Fruit fly (Drosophila melanogaster) whole organism, embryonic: ENCODE results near the gene Mbs.

ENCODE experiments used
- Awh ChIP-seq: fragments of 200-800 bp; sonication (Bioruptor generic); IDR thresholded peaks from 2 replicates; pipeline ENCODE4, ENCODE4 v1.3.6; 2022; ENCODE audit warnings: missing biosample characterization, missing genetic modification characterization
- CG10267 ChIP-seq: fragments of 200-800 bp; sonication (Bioruptor generic); optimal IDR thresholded peaks from 2 replicates; lab custom pipeline; 2018; ENCODE audit warnings: missing biosample characterization, mild to moderate bottlenecking, missing genetic modification characterization, moderate library complexity
- CG10543 ChIP-seq: fragments of 200-800 bp; sonication (Bioruptor generic); optimal IDR thresholded peaks from 3 replicates; lab custom pipeline; 2017; ENCODE audit warnings: missing biosample characterization, mild to moderate bottlenecking, missing genetic modification characterization, moderate library complexity
- CG11456 ChIP-seq: fragments of 200-800 bp; sonication (Bioruptor generic); IDR thresholded peaks from 3 replicates; pipeline ENCODE4 v1.3.6; 2022; ENCODE audit warnings: missing biosample characterization, missing genetic modification characterization
- CG12744 ChIP-seq: fragments of 200-800 bp; sonication (Bioruptor generic); optimal IDR thresholded peaks from 2 replicates; lab custom pipeline; 2016; ENCODE audit warnings: missing biosample characterization, missing genetic modification characterization
- CG12942 ChIP-seq: fragments of 200-800 bp; sonication (Bioruptor generic); optimal IDR thresholded peaks from 3 replicates; lab custom pipeline; 2016; ENCODE audit warnings: missing biosample characterization, missing genetic modification characterization
- CG15514 ChIP-seq: fragments of 200-800 bp; sonication (Bioruptor generic); optimal IDR thresholded peaks from 3 replicates; lab custom pipeline; 2017; ENCODE audit warnings: missing biosample characterization, missing genetic modification characterization, mild to moderate bottlenecking, moderate library complexity, missing genetic modification reagents
- CG17361 ChIP-seq: fragments of 200-800 bp; sonication (Bioruptor generic); IDR thresholded peaks from 3 replicates; pipeline ENCODE4 v1.3.6; 2022; ENCODE audit warnings: missing biosample characterization, missing genetic modification characterization
- CG17829 ChIP-seq: fragments of 200-800 bp; optimal IDR thresholded peaks from 2 replicates; lab custom pipeline; 2019; ENCODE audit warnings: missing biosample characterization, mild to moderate bottlenecking, missing genetic modification characterization, moderate library complexity
- CG18262 ChIP-seq: fragments of 200-800 bp; optimal IDR thresholded peaks from 3 replicates; lab custom pipeline; 2019; ENCODE audit warnings: missing biosample characterization, mild to moderate bottlenecking, missing genetic modification characterization, moderate library complexity
- CG2712 ChIP-seq: fragments of 200-800 bp; optimal IDR thresholded peaks from 3 replicates; lab custom pipeline; 2019; ENCODE audit warnings: missing biosample characterization, mild to moderate bottlenecking, missing genetic modification characterization, moderate library complexity
- CG30431 ChIP-seq: fragments of 200-800 bp; sonication (Bioruptor generic); optimal IDR thresholded peaks from 2 replicates; lab custom pipeline; 2017; ENCODE audit warnings: missing biosample characterization, missing genetic modification characterization
- CG32767 ChIP-seq: fragments of 200-800 bp; sonication (Bioruptor generic); IDR thresholded peaks from 2 replicates; pipeline ENCODE4 v1.3.6; 2022; ENCODE audit warnings: missing biosample characterization, missing genetic modification characterization
- CG4360 ChIP-seq: fragments of 200-800 bp; sonication (Bioruptor generic); IDR thresholded peaks from 2 replicates; pipeline ENCODE4 v1.3.6; 2022; ENCODE audit warnings: missing biosample characterization, missing genetic modification characterization
- CG6175 ChIP-seq: fragments of 200-800 bp; sonication (Bioruptor generic); IDR thresholded peaks from 3 replicates; pipeline ENCODE4 v1.3.6; 2022; ENCODE audit warnings: missing biosample characterization, missing genetic modification characterization
- D ChIP-seq, 2 experiments: fragments of 200-800 bp in 1 of 2; fragments of >200 bp in 1 of 2; sonication (Bioruptor generic) in 1 of 2; optimal IDR thresholded peaks; 2 replicates in 1 of 2; 3 replicates in 1 of 2; lab custom pipeline; 2017; ENCODE audit warnings: mild to moderate bottlenecking in 1 of 2, missing biosample characterization in 1 of 2, missing genetic modification characterization in 1 of 2, missing genetic modification reagents in 1 of 2
- D19A ChIP-seq: fragments of 200-800 bp; optimal IDR thresholded peaks from 3 replicates; lab custom pipeline; 2019; ENCODE audit warnings: missing biosample characterization, mild to moderate bottlenecking, missing genetic modification characterization, moderate library complexity
- Ets65A ChIP-seq: fragments of 200-800 bp; sonication (Bioruptor generic); peaks from one replicate; lab custom pipeline; 2016; ENCODE audit warnings: missing biosample characterization, missing genetic modification characterization
- Fer1 ChIP-seq: fragments of 200-800 bp; sonication (Bioruptor generic); optimal IDR thresholded peaks from 2 replicates; lab custom pipeline; 2017; ENCODE audit warnings: missing biosample characterization, mild to moderate bottlenecking, missing genetic modification characterization
- H2.0 ChIP-seq: fragments of 200-800 bp; sonication (Bioruptor generic); IDR thresholded peaks from 2 replicates; pipeline ENCODE4 v1.3.6; 2022; ENCODE audit warnings: missing biosample characterization, missing genetic modification characterization
- Hr39 ChIP-seq: fragments of >200 bp; optimal IDR thresholded peaks from 2 replicates; lab custom pipeline; 2017
- Meics ChIP-seq: fragments of 200-800 bp; sonication (Bioruptor generic); optimal IDR thresholded peaks from 2 replicates; lab custom pipeline; 2017; ENCODE audit warnings: missing biosample characterization, mild to moderate bottlenecking, missing genetic modification characterization
- NC2α ChIP-seq: fragments of 200-800 bp; sonication (Bioruptor generic); optimal IDR thresholded peaks from 2 replicates; lab custom pipeline; 2016; ENCODE audit warnings: missing biosample characterization, missing genetic modification characterization
- Oaz ChIP-seq: fragments of 200-800 bp; sonication (Bioruptor generic); IDR thresholded peaks from 2 replicates; pipeline ENCODE4 v1.3.6; 2022; ENCODE audit warnings: missing biosample characterization, missing genetic modification characterization
- Stat92E ChIP-seq, 3 experiments: fragments of >200 bp in 2 of 3; fragments of 200-800 bp in 1 of 3; sonication (Bioruptor generic) in 1 of 3; optimal IDR thresholded peaks; 2 replicates each; lab custom pipeline; 2017 to 2019; ENCODE audit warnings: missing biosample characterization in 3 of 3, missing genetic modification characterization in 3 of 3, mild to moderate bottlenecking in 1 of 3, moderate library complexity in 1 of 3
- aop ChIP-seq: fragments of 200-800 bp; sonication (Bioruptor generic); IDR thresholded peaks from 2 replicates; pipeline ENCODE4 v1.3.6; 2022; ENCODE audit warnings: missing biosample characterization, missing genetic modification characterization
- bab2 ChIP-seq: fragments of 200-800 bp; sonication (Bioruptor generic); optimal IDR thresholded peaks from 2 replicates; lab custom pipeline; 2016; ENCODE audit warnings: missing biosample characterization, missing genetic modification characterization
- chn ChIP-seq: fragments of 200-800 bp; sonication (Bioruptor generic); optimal IDR thresholded peaks from 2 replicates; lab custom pipeline; 2016; ENCODE audit warnings: missing biosample characterization, missing genetic modification characterization
- dmrt11E ChIP-seq: fragments of 200-800 bp; sonication (Bioruptor generic); optimal IDR thresholded peaks from 3 replicates; lab custom pipeline; 2018; ENCODE audit warnings: missing biosample characterization, mild to moderate bottlenecking, missing genetic modification characterization, moderate library complexity
- dysf ChIP-seq: fragments of 200-800 bp; sonication (Bioruptor generic); IDR thresholded peaks from 3 replicates; pipeline ENCODE4 v1.3.6; 2022; ENCODE audit warnings: missing biosample characterization, missing genetic modification characterization
- ftz-f1 ChIP-seq: fragments of 200-800 bp; sonication (Bioruptor generic); optimal IDR thresholded peaks from 2 replicates; lab custom pipeline; 2016; ENCODE audit warnings: missing biosample characterization, missing genetic modification characterization
- lola ChIP-seq, 3 experiments: fragments of >200 bp in 2 of 3; fragments of 200-800 bp in 1 of 3; sonication (Bioruptor generic) in 1 of 3; optimal IDR thresholded peaks; 2 replicates each; lab custom pipeline; 2017 to 2019; ENCODE audit warnings: missing biosample characterization in 3 of 3, missing genetic modification characterization in 3 of 3, mild to moderate bottlenecking in 1 of 3, moderate library complexity in 1 of 3
- pan ChIP-seq, 4 experiments: fragments of >200 bp in 3 of 4; fragments of 200-800 bp in 1 of 4; sonication (Bioruptor generic) in 1 of 4; optimal IDR thresholded peaks in 3 of 4; IDR thresholded peaks in 1 of 4; 2 replicates each; pipeline versions ENCODE4 v1.3.6 to Lab custom; 2017 to 2022; ENCODE audit warnings: missing biosample characterization in 2 of 4, missing genetic modification characterization in 2 of 4, mixed read lengths in 1 of 4
- prd ChIP-seq, 3 experiments: fragments of >200 bp in 2 of 3; fragments of 200-800 bp in 1 of 3; sonication (Bioruptor generic) in 1 of 3; optimal IDR thresholded peaks in 2 of 3; IDR thresholded peaks in 1 of 3; 2 replicates in 2 of 3; 3 replicates in 1 of 3; pipeline versions ENCODE4 v1.3.6 to Lab custom; 2017 to 2022; ENCODE audit warnings: missing biosample characterization in 1 of 3, missing genetic modification characterization in 1 of 3
- sens-2 ChIP-seq: fragments of 200-800 bp; sonication (Bioruptor generic); IDR thresholded peaks from 2 replicates; pipeline ENCODE4 v1.3.6; 2022; ENCODE audit warnings: missing biosample characterization, missing genetic modification characterization
- sna ChIP-seq: fragments of 200-800 bp; sonication (Bioruptor generic); IDR thresholded peaks from 2 replicates; pipeline ENCODE4 v1.3.6; 2022; ENCODE audit warnings: missing biosample characterization, missing genetic modification characterization; ENCODE audit not compliant: partially characterized antibody
- tio ChIP-seq: fragments of 200-800 bp; sonication (Bioruptor generic); optimal IDR thresholded peaks from 2 replicates; lab custom pipeline; 2017; ENCODE audit warnings: missing biosample characterization, missing genetic modification characterization, inconsistent platforms
- zen ChIP-seq: fragments of 200-800 bp; sonication (Bioruptor generic); optimal IDR thresholded peaks from 3 replicates; lab custom pipeline; 2018; ENCODE audit warnings: missing biosample characterization, mild to moderate bottlenecking, missing genetic modification characterization, moderate library complexity

The Mbs gene

DNA sequence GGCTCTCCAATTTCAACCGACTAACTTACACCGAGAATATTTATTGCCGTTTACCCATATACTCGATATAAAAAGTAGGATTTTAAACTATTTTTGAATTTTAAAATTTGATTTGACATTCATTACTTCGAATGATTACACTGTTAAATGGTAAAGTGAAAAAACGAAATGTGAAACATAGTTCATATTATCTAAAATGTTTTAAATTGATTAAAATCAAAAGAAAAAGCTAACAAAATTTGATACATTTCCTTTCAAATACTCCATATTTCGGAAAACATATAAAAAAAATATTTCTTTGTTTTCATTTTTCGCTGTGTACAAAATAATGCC, 33.5 kb upstream of the Mbs start (continued):
- peak; percentile 10 for TF ChIP-seq D19A
- TF ChIP-seq CG17361 (GFP tag; lab: Robert Waterston, UW), result 0 out of 3 replicates have a peak, but pooled peaks have one; percentile 26
- TF ChIP-seq sna (GFP tag; lab: Robert Waterston, UW), result no peak
- no peak for TF ChIP-seq ftz-f1
- TF ChIP-seq aop, result no peak
- TF ChIP-seq CG32767 (GFP tag; lab: Robert Waterston, UW), result no peak
- TF ChIP-seq CG10267, result peak; percentile 43
- TF ChIP-seq CG12942 (GFP tag; lab: Kevin White, UChicago), result no peak
- peak; percentile 52 for TF ChIP-seq CG18262 (tag; lab: Kevin White, UChicago)
- TF ChIP-seq zen (tag; lab: Kevin White, UChicago), result peak; percentile 55
- peak; percentile 38 for TF ChIP-seq CG2712
- TF ChIP-seq sens-2, result no peak

DNA sequence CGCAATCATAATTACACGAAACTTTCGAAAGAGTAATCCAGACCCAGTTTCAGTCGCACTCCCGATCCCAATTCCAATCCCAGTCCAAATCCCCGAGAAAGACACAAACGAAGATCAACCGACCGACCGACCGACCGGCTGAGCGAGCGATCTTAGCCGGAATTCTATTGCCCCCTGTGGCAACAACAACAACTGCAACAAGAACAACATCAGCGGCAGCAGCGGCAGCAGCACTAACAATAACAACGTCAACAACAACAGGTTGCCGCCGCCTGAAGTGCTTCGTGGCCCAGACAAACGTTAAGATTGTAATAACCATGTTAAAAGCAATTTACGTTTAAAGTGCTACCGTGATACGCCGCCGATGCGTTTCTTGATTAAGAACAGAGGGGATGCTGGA, 33.0 kb upstream of the Mbs start:
- TF ChIP-seq CG4360 (GFP tag; lab: Robert Waterston, UW) (peak; percentile 91), NC2α (GFP tag; lab: Kevin White, UChicago) (no peak), zen (tag; lab: Kevin White, UChicago) (peak; percentile 40), prd (optimal IDR thresholded peaks at IDR 0.05; lab: Kevin White, UChicago) (no peak), prd (GFP tag; IDR thresholded peaks at IDR 0.05; lab: Robert Waterston, UW) (peak; percentile 48; the same call in 1 of the 3 replicates), D (optimal IDR thresholded peaks at IDR 0.05; lab: Kevin White, UChicago) (peak; percentile 59), D (GFP tag; optimal IDR thresholded peaks at IDR 0.05; lab: Kevin White, UChicago) (no peak), Stat92E (GFP tag; optimal IDR thresholded peaks at IDR 0.05; lab: Kevin White, UChicago) (peak in 1 of 3 experiments; percentile 17), H2.0 (GFP tag; lab: Robert Waterston, UW) (no peak)

DNA sequence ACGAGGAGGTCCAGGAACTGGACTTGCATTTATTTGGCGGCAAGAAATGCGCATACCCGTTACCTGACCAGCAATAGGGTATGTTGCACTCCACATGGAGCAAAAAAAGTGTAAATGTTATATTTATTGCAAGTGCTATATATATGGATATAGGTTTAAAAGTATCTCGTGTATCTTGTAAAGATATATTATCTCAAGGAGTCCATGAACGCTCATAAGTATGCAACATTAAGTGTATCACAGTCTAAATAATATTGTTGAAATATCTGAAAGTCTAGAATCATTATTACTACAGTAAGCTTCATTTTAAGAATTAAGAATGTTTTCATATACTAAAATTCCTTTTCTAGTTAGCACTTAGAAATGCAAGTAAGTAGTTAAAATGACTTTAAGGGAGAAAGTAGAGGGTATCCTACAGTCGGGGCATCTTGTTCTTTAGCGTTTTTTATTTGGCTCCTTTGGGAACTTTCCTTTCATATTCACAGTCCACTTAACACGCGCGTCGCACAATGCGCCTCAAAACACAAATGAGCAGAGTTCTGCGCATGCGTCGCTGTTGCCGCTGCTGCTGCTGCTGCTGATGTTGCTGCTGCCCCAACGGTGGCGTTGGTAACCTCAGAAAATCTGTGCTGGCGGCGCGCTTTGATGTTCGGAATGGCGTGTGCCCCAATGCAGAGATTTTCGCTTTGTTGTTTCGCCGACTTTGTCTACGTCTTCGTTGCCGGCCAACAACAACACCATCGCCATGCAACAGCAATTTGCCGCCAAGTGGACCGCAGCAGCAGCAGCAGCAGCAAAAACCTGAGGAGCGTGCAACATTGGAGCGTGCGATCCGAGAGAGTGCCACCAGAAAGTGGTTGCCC, 32.4 kb upstream of the Mbs start:
- TF ChIP-seq pan (optimal IDR thresholded peaks at IDR 0.05; lab: Kevin White, UChicago), result peak in 1 of 2 experiments; percentile 65
- TF ChIP-seq pan (GFP tag; optimal IDR thresholded peaks at IDR 0.05 in 1 of 2, IDR thresholded peaks at IDR 0.05 in 1 of 2), result peak in 1 of 2 experiments; percentile 66
- TF ChIP-seq chn (GFP tag; lab: Kevin White, UChicago), result no peak
- TF ChIP-seq CG30431 (GFP tag; lab: Kevin White, UChicago), result no peak
- TF ChIP-seq CG12744 (GFP tag; lab: Kevin White, UChicago), result no peak
- TF ChIP-seq CG11456, result 0 out of 3 replicates have a peak, but pooled peaks have one; percentile 59
- TF ChIP-seq Awh (GFP tag; lab: Robert Waterston, UW), result no peak
- peak; percentile 60 for TF ChIP-seq CG4360 (GFP tag; lab: Robert Waterston, UW)
- no peak for TF ChIP-seq tio (GFP tag; lab: Kevin White, UChicago)
- no peak for TF ChIP-seq Fer1 (GFP tag; lab: Kevin White, UChicago)
- TF ChIP-seq Hr39 (lab: Kevin White, UChicago), result no peak
- TF ChIP-seq Oaz (GFP tag; lab: Robert Waterston, UW), result peak; percentile 28; the same call in 1 of the 2 replicates
- no peak for TF ChIP-seq bab2 (GFP tag; lab: Kevin White, UChicago)
- no peak for TF ChIP-seq dysf
- peak in 1 of 3 experiments; percentile 8 for TF ChIP-seq lola (GFP tag; optimal IDR thresholded peaks at IDR 0.05; lab: Kevin White, UChicago)
- 0 out of 3 replicates have a peak, but pooled peaks have one; percentile 23 for TF ChIP-seq CG6175 (GFP tag; lab: Robert Waterston, UW)
- no peak for TF ChIP-seq CG15514 (GFP tag; lab: Kevin White, UChicago)
- no peak for TF ChIP-seq CG10543 (GFP tag; lab: Kevin White, UChicago)
- TF ChIP-seq Meics (GFP tag; lab: Kevin White, UChicago), result no peak
- TF ChIP-seq CG17829 (tag; lab: Kevin White, UChicago), result no peak
- TF ChIP-seq Ets65A (GFP tag; lab: Kevin White, UChicago), result peak; percentile 86
- TF ChIP-seq dmrt11E (tag; lab: Kevin White, UChicago), result peak; percentile 11
